Worm (Caenorhabditis elegans) whole organism, late embryonic: Measurements from ENCODE around the gene Y46E12A.5.

Experiments used
- C38D4.7 ChIP-seq: fragments of 200-800 bp; sonication (Bioruptor generic); optimal IDR thresholded peaks from 2 replicates; lab custom pipeline; 2018; ENCODE audit warnings: mild to moderate bottlenecking, missing genetic modification characterization, moderate library complexity, missing compliant biosample characterization
- ama-1 ChIP-seq: fragments of 150-350 bp; optimal IDR thresholded peaks from 2 replicates; lab custom pipeline; 2014
- che-1 ChIP-seq: sonication (generic microtip); optimal IDR thresholded peaks from 2 replicates; lab custom pipeline; 2016; ENCODE audit warnings: mild to moderate bottlenecking, missing genetic modification characterization, missing compliant biosample characterization
- hlh-13 ChIP-seq: fragments of 200-800 bp; sonication (Bioruptor generic); optimal IDR thresholded peaks from 2 replicates; lab custom pipeline; 2018; ENCODE audit warnings: mild to moderate bottlenecking, missing genetic modification characterization, missing compliant biosample characterization
- unc-3 ChIP-seq, 2 experiments: fragments of 200-800 bp in 1 of 2; sonication (Bioruptor generic) in 1 of 2; sonication (generic microtip) in 1 of 2; conservative IDR thresholded peaks in 1 of 2; optimal IDR thresholded peaks in 1 of 2; 2 replicates each; pipeline versions ENCODE4 v1.3.6 to Lab custom; 2016 to 2022; ENCODE audit warnings: missing compliant biosample characterization in 2 of 2, missing genetic modification characterization in 2 of 2, missing genetic modification reagents in 1 of 2
- unc-42 ChIP-seq: sonication (generic microtip); optimal IDR thresholded peaks from 2 replicates; lab custom pipeline; 2016; ENCODE audit warnings: missing genotype, missing genetic modification characterization, missing compliant biosample characterization

- TF ChIP-seq unc-3 (GFP tag; conservative IDR thresholded peaks at IDR 0.05; lab: Robert Waterston, UW) (no peak), unc-3 (tag; optimal IDR thresholded peaks at IDR 0.05; lab: Kevin White, UChicago) (no peak), C38D4.7 (no peak), ama-1 (lab: Kevin White, UChicago) (no peak), che-1 (no peak), unc-42 (no peak), hlh-13 (GFP tag; lab: Kevin White, UChicago) (no peak)
Measured at ce11 chrIII:1793416-1793815, 35.4 kb upstream of the Y46E12A.5 start.
